Worm (Caenorhabditis elegans) whole organism, L4/young adult: ENCODE data around the gene sir-2.3.

ENCODE experiments used
- W03F9.2 ChIP-seq: fragments of 150-350 bp; optimal IDR thresholded peaks from 2 replicates; lab custom pipeline; 2014; ENCODE audit warnings: missing biosample characterization, missing genetic modification characterization
- dao-5 ChIP-seq: sonication (generic microtip); optimal IDR thresholded peaks from 2 replicates; lab custom pipeline; 2016; ENCODE audit warnings: missing genotype, missing genetic modification characterization, moderate library complexity, missing compliant biosample characterization

DNA sequence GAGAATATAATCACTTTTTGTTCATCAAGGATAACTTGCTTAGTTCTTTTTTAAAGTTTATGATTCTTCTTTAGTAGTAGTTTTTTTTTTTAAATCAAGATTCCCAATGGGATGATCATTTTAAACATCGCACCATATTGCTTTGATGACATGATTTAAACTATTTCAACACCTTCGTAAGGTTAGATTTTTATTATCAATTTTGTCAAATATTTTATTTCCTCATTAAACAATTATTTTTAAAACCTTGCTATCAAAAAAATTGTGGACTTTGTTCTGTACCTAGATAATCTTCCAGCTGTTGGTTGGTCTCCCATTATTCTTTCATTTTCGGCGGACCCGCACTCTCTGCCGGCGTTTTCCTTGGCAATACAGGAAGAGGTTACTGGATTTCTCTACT lies at the start of gene sir-2.3:
- TF ChIP-seq dao-5 (tag; lab: Kevin White, UChicago) (no peak), W03F9.2 (tag; lab: Kevin White, UChicago) (no peak)
